Fruit fly (Drosophila melanogaster) whole organism, prepupa: ENCODE results near the gene Ptpa.
A peak's percentile ranks its signal among the peaks of the same experiment; 100 is the strongest.

Experiments
- Blimp-1 ChIP-seq: fragments of 200-800 bp; sonication (Bioruptor generic); optimal IDR thresholded peaks from 3 replicates; lab custom pipeline; 2017; ENCODE audit warnings: missing biosample characterization, missing genetic modification characterization, mild to moderate bottlenecking, moderate library complexity, missing genetic modification reagents
- CG10631 ChIP-seq: fragments of 200-800 bp; sonication (Bioruptor generic); optimal IDR thresholded peaks from 2 replicates; lab custom pipeline; 2016; ENCODE audit warnings: missing biosample characterization, missing genetic modification characterization
- CG10669 ChIP-seq: fragments of 200-800 bp; sonication (Bioruptor generic); optimal IDR thresholded peaks from 3 replicates; lab custom pipeline; 2018; ENCODE audit warnings: missing biosample characterization, mild to moderate bottlenecking, missing genetic modification characterization, moderate library complexity
- CG11294 ChIP-seq: fragments of 200-800 bp; sonication (Bioruptor generic); IDR thresholded peaks from 2 replicates; pipeline ENCODE4 v1.3.6; 2022; ENCODE audit warnings: missing biosample characterization, missing genetic modification characterization
- CG11762 ChIP-seq: fragments of 200-800 bp; sonication (Bioruptor generic); optimal IDR thresholded peaks from 3 replicates; lab custom pipeline; 2016; ENCODE audit warnings: missing biosample characterization, missing genetic modification characterization; ENCODE audit not compliant: insufficient read depth
- CG1621 ChIP-seq: fragments of 200-800 bp; sonication (Bioruptor generic); optimal IDR thresholded peaks from 3 replicates; lab custom pipeline; 2018; ENCODE audit warnings: missing biosample characterization, mild to moderate bottlenecking, missing genetic modification characterization
- CG16779 ChIP-seq: fragments of 200-800 bp; sonication (Bioruptor generic); optimal IDR thresholded peaks from 3 replicates; lab custom pipeline; 2017; ENCODE audit warnings: missing biosample characterization, mild to moderate bottlenecking, missing genetic modification characterization
- CG31627 ChIP-seq: fragments of 200-800 bp; sonication (Bioruptor generic); optimal IDR thresholded peaks from 3 replicates; lab custom pipeline; 2016; ENCODE audit warnings: missing biosample characterization, missing genetic modification characterization
- CG34406 ChIP-seq: fragments of 200-800 bp; sonication (Bioruptor generic); optimal IDR thresholded peaks from 3 replicates; lab custom pipeline; 2016; ENCODE audit warnings: missing biosample characterization, missing genetic modification characterization
- CG3919 ChIP-seq: fragments of 200-800 bp; sonication (Bioruptor generic); optimal IDR thresholded peaks from 3 replicates; lab custom pipeline; 2016; ENCODE audit warnings: missing biosample characterization, missing genetic modification characterization
- CG4318 ChIP-seq: fragments of 200-800 bp; sonication (Bioruptor generic); optimal IDR thresholded peaks from 3 replicates; lab custom pipeline; 2017; ENCODE audit warnings: missing biosample characterization, mild to moderate bottlenecking, missing genetic modification characterization
- CG6163 ChIP-seq: fragments of 200-800 bp; sonication (Bioruptor generic); IDR thresholded peaks from 3 replicates; pipeline ENCODE4 v1.3.6; 2022; ENCODE audit warnings: missing biosample characterization, missing genetic modification characterization
- CG6792 ChIP-seq: fragments of 200-800 bp; sonication (Bioruptor generic); optimal IDR thresholded peaks from 3 replicates; lab custom pipeline; 2016; ENCODE audit warnings: missing biosample characterization, missing genetic modification characterization
- CG6854 ChIP-seq: fragments of 200-800 bp; sonication (Bioruptor generic); optimal IDR thresholded peaks from 2 replicates; lab custom pipeline; 2017; ENCODE audit warnings: missing biosample characterization, mild to moderate bottlenecking, missing genetic modification characterization
- CG7368 ChIP-seq: fragments of 200-800 bp; sonication (Bioruptor generic); optimal IDR thresholded peaks from 3 replicates; lab custom pipeline; 2016; ENCODE audit warnings: missing biosample characterization, missing genetic modification characterization
- CG8119 ChIP-seq: fragments of 200-800 bp; sonication (Bioruptor generic); IDR thresholded peaks from 3 replicates; pipeline ENCODE4 v1.3.6; 2022; ENCODE audit warnings: missing biosample characterization, missing genetic modification characterization
- CG8632 ChIP-seq: fragments of 200-800 bp; sonication (Bioruptor generic); optimal IDR thresholded peaks from 3 replicates; lab custom pipeline; 2016; ENCODE audit warnings: missing biosample characterization, missing genetic modification characterization
- Eip78C ChIP-seq: fragments of 200-800 bp; sonication (Bioruptor generic); peaks from one replicate; lab custom pipeline; 2016; ENCODE audit warnings: missing biosample characterization, missing genetic modification characterization
- Gug ChIP-seq: fragments of 200-800 bp; sonication (Bioruptor generic); IDR thresholded peaks from 2 replicates; pipeline ENCODE4 v1.3.6; 2022; ENCODE audit warnings: missing biosample characterization, missing genetic modification characterization
- Hr38 ChIP-seq: sonication (Bioruptor generic); optimal IDR thresholded peaks from 2 replicates; lab custom pipeline; 2016; ENCODE audit warnings: missing biosample characterization, missing genetic modification characterization
- Hr39 ChIP-seq: fragments of 200-800 bp; sonication (Bioruptor generic); optimal IDR thresholded peaks from 2 replicates; lab custom pipeline; 2016; ENCODE audit warnings: missing biosample characterization, missing genetic modification characterization
- Lpt ChIP-seq: fragments of 200-800 bp; sonication (Bioruptor generic); optimal IDR thresholded peaks from 3 replicates; lab custom pipeline; 2016; ENCODE audit warnings: missing biosample characterization, missing genetic modification characterization
- Met ChIP-seq: fragments of 200-800 bp; sonication (Bioruptor generic); optimal IDR thresholded peaks from 3 replicates; lab custom pipeline; 2016; ENCODE audit warnings: missing biosample characterization, missing genetic modification characterization
- OdsH ChIP-seq: fragments of 200-800 bp; sonication (Bioruptor generic); optimal IDR thresholded peaks from 3 replicates; lab custom pipeline; 2016; ENCODE audit warnings: missing biosample characterization, missing genetic modification characterization
- Sox102F ChIP-seq: fragments of 200-800 bp; sonication (Bioruptor generic); optimal IDR thresholded peaks from 2 replicates; lab custom pipeline; 2016; ENCODE audit warnings: missing biosample characterization, mild to moderate bottlenecking, missing genetic modification characterization
- Sox14 ChIP-seq: fragments of 200-800 bp; sonication (Bioruptor generic); optimal IDR thresholded peaks from 3 replicates; lab custom pipeline; 2016; ENCODE audit warnings: missing biosample characterization, missing genetic modification characterization
- Sox15 ChIP-seq: fragments of 200-800 bp; sonication (Bioruptor generic); optimal IDR thresholded peaks from 3 replicates; lab custom pipeline; 2016; ENCODE audit warnings: missing biosample characterization, missing genetic modification characterization
- achi ChIP-seq: fragments of 200-800 bp; sonication (Bioruptor generic); optimal IDR thresholded peaks from 3 replicates; lab custom pipeline; 2016; ENCODE audit warnings: missing biosample characterization, missing genetic modification characterization
- cyc ChIP-seq: fragments of 200-800 bp; sonication (Bioruptor generic); optimal IDR thresholded peaks from 3 replicates; lab custom pipeline; 2016; ENCODE audit warnings: missing biosample characterization, missing genetic modification characterization
- dac ChIP-seq: fragments of 200-800 bp; sonication (Bioruptor generic); optimal IDR thresholded peaks from 2 replicates; lab custom pipeline; 2017; ENCODE audit warnings: missing biosample characterization, mild to moderate bottlenecking, missing genetic modification characterization
- dsx ChIP-seq: fragments of 200-800 bp; optimal IDR thresholded peaks from 3 replicates; lab custom pipeline; 2019; ENCODE audit warnings: missing biosample characterization, mild to moderate bottlenecking, missing genetic modification characterization, moderate library complexity; ENCODE audit not compliant: poor library complexity, severe bottlenecking
- eg ChIP-seq: fragments of 200-800 bp; sonication (Bioruptor generic); IDR thresholded peaks from 3 replicates; pipeline ENCODE4 v1.3.6; 2022; ENCODE audit warnings: missing biosample characterization, missing genetic modification characterization
- esn ChIP-seq: fragments of 200-800 bp; sonication (Bioruptor generic); optimal IDR thresholded peaks from 2 replicates; lab custom pipeline; 2016; ENCODE audit warnings: missing biosample characterization, mild to moderate bottlenecking, missing genetic modification characterization, moderate library complexity
- fd59A ChIP-seq: fragments of 200-800 bp; sonication (Bioruptor generic); optimal IDR thresholded peaks from 2 replicates; lab custom pipeline; 2017; ENCODE audit warnings: missing biosample characterization, mild to moderate bottlenecking, missing genetic modification characterization, missing genetic modification reagents
- fd85E ChIP-seq: fragments of 200-800 bp; sonication (Bioruptor generic); optimal IDR thresholded peaks from 3 replicates; lab custom pipeline; 2016; ENCODE audit warnings: missing biosample characterization, missing genetic modification characterization
- lz ChIP-seq: fragments of 200-800 bp; sonication (Bioruptor generic); optimal IDR thresholded peaks from 3 replicates; lab custom pipeline; 2016; ENCODE audit warnings: missing biosample characterization, missing genetic modification characterization
- net ChIP-seq: fragments of 200-800 bp; sonication (Bioruptor generic); optimal IDR thresholded peaks from 3 replicates; lab custom pipeline; 2016; ENCODE audit warnings: missing biosample characterization, missing genetic modification characterization
- salr ChIP-seq, 2 experiments: fragments of 200-800 bp; sonication (Bioruptor generic); optimal IDR thresholded peaks; 3 replicates each; lab custom pipeline; 2016 to 2018; ENCODE audit warnings: missing biosample characterization in 2 of 2, missing genetic modification characterization in 2 of 2, mild to moderate bottlenecking in 1 of 2
- svp ChIP-seq: fragments of 200-800 bp; sonication (Bioruptor generic); peaks from one replicate; lab custom pipeline; 2016; ENCODE audit warnings: missing biosample characterization, missing genetic modification characterization
- topi ChIP-seq: fragments of 200-800 bp; sonication (Bioruptor generic); optimal IDR thresholded peaks from 3 replicates; lab custom pipeline; 2016; ENCODE audit warnings: missing biosample characterization, missing genetic modification characterization
- vri ChIP-seq: fragments of 200-800 bp; sonication (Bioruptor generic); optimal IDR thresholded peaks from 3 replicates; lab custom pipeline; 2016; ENCODE audit warnings: missing biosample characterization, mild to moderate bottlenecking, missing genetic modification characterization

Gene Ptpa

dm6 chr2L:3376684-3377086 lies at the start of gene Ptpa, which contains the start of gene CG9662 (continued):
- TF ChIP-seq CG11762: peak; percentile 1
- peak; percentile 53 for TF ChIP-seq Lpt (GFP tag; lab: Kevin White, UChicago)
- TF ChIP-seq dsx (GFP tag; lab: Kevin White, UChicago): peak; percentile 50
- TF ChIP-seq CG31627 (GFP tag; lab: Kevin White, UChicago): peak; percentile 88
- peak; percentile 58 for TF ChIP-seq CG6792 (GFP tag; lab: Kevin White, UChicago)
- no peak for TF ChIP-seq Blimp-1
- peak; percentile 74 for TF ChIP-seq CG3919 (GFP tag; lab: Kevin White, UChicago)

dm6 chr2L:3327603-3328002 lies 49.2 kb upstream of the Ptpa start, which contains the start of gene CG33282:
CG33282 (plus strand) TSS chr2L:3327903.
- TF ChIP-seq fd85E (GFP tag; lab: Kevin White, UChicago) (no peak), svp (GFP tag; lab: Kevin White, UChicago) (peak; percentile 9)

dm6 chr2L:3330628-3331027 lies 46.2 kb upstream of the Ptpa start, which contains the start of gene CG3285:
CG3285 (plus strand) TSS chr2L:3330928.
- TF ChIP-seq eg: 0 out of 3 replicates have a peak, but pooled peaks have one; percentile 30
- TF ChIP-seq Hr38 (GFP tag; lab: Kevin White, UChicago): no peak
- TF ChIP-seq CG4318 (GFP tag; lab: Kevin White, UChicago): no peak

dm6 chr2L:3332514-3332913 lies 44.3 kb upstream of the Ptpa start, which contains the start of gene CG15408:
CG15408 (plus strand) TSS chr2L:3332814.
- TF ChIP-seq Hr39 (no peak), svp (GFP tag; lab: Kevin White, UChicago) (no peak), OdsH (GFP tag; lab: Kevin White, UChicago) (no peak), CG16779 (no peak), Eip78C (GFP tag; lab: Kevin White, UChicago) (no peak)

dm6 chr2L:3338566-3339215 lies 38.1 kb upstream of the Ptpa start:
- peak; percentile 89 for TF ChIP-seq CG6163 (GFP tag; lab: Robert Waterston, UW)
- peak; percentile 86 for TF ChIP-seq CG7368
- peak; percentile 28 for TF ChIP-seq CG6854 (GFP tag; lab: Kevin White, UChicago)
- TF ChIP-seq fd59A (GFP tag; lab: Kevin White, UChicago): peak; percentile 68
- peak; percentile 70 for TF ChIP-seq dac (GFP tag; lab: Kevin White, UChicago)
- peak; percentile 75 for TF ChIP-seq Met (GFP tag; lab: Kevin White, UChicago)
- TF ChIP-seq Hr39: peak; percentile 85
- TF ChIP-seq CG8632 (GFP tag; lab: Kevin White, UChicago): peak; percentile 48
- TF ChIP-seq salr (GFP tag; optimal IDR thresholded peaks at IDR 0.05; lab: Kevin White, UChicago): peak; percentile 66 to 79
- TF ChIP-seq net (GFP tag; lab: Kevin White, UChicago): peak; percentile 86
- peak; percentile 90 for TF ChIP-seq Sox14 (GFP tag; lab: Kevin White, UChicago)
- TF ChIP-seq CG8119 (GFP tag; lab: Robert Waterston, UW): peak; percentile 91
- TF ChIP-seq vri (GFP tag; lab: Kevin White, UChicago): peak; percentile 57
- TF ChIP-seq Sox102F (GFP tag; lab: Kevin White, UChicago): peak; percentile 76
- TF ChIP-seq CG31627 (GFP tag; lab: Kevin White, UChicago): peak; percentile 84
- peak; percentile 68 for TF ChIP-seq CG11294 (GFP tag; lab: Robert Waterston, UW)
- TF ChIP-seq CG11762: peak; percentile 78
- TF ChIP-seq CG4318 (GFP tag; lab: Kevin White, UChicago): peak; percentile 78
- TF ChIP-seq dsx (GFP tag; lab: Kevin White, UChicago): peak; percentile 43
- peak; percentile 79 for TF ChIP-seq topi (GFP tag; lab: Kevin White, UChicago)
- TF ChIP-seq achi (GFP tag; lab: Kevin White, UChicago): peak; percentile 84
- peak; percentile 62 for TF ChIP-seq CG16779
- TF ChIP-seq esn (GFP tag; lab: Kevin White, UChicago): peak; percentile 80
- TF ChIP-seq CG10669: peak; percentile 79
- peak; percentile 64 for TF ChIP-seq Sox15
- peak; percentile 81 for TF ChIP-seq lz (GFP tag; lab: Kevin White, UChicago)
- peak; percentile 93 for TF ChIP-seq Gug (GFP tag; lab: Robert Waterston, UW)
- peak; percentile 82 for TF ChIP-seq cyc (GFP tag; lab: Kevin White, UChicago)
- no peak for TF ChIP-seq CG1621 (tag; lab: Kevin White, UChicago)
- TF ChIP-seq CG10631 (GFP tag; lab: Kevin White, UChicago): peak; percentile 87
- TF ChIP-seq eg: peak; percentile 89
- peak; percentile 43 for TF ChIP-seq Hr38 (GFP tag; lab: Kevin White, UChicago)
- TF ChIP-seq CG3919 (GFP tag; lab: Kevin White, UChicago): peak; percentile 88
- peak; percentile 77 for TF ChIP-seq CG34406 (GFP tag; lab: Kevin White, UChicago)
